Worm (Caenorhabditis elegans) whole organism, L4 larva: Measurements from ENCODE around the gene sri-30.

Experiments used
- Y48G9A.11 ChIP-seq: fragments of 200-800 bp; sonication (Bioruptor generic); IDR thresholded peaks from 2 replicates; pipeline ENCODE4 v1.3.6; 2022; ENCODE audit warnings: missing genetic modification reagents, missing genetic modification characterization, missing compliant biosample characterization
- ceh-44 ChIP-seq: fragments of 200-800 bp; sonication (Bioruptor generic); IDR thresholded peaks from 2 replicates; pipeline ENCODE4 v1.3.6; 2022; ENCODE audit warnings: missing genetic modification reagents, missing genetic modification characterization, missing compliant biosample characterization
- lin-39 ChIP-seq: fragments of 150-350 bp; optimal IDR thresholded peaks from 2 replicates; lab custom pipeline; 2014; ENCODE audit warnings: missing biosample characterization, missing genetic modification reagents, missing genetic modification characterization
- nhr-25 ChIP-seq: sonication (generic microtip); optimal IDR thresholded peaks from 2 replicates; lab custom pipeline; 2017; ENCODE audit warnings: missing genetic modification characterization, mild to moderate bottlenecking, missing compliant biosample characterization, antibody characterized with exemption, moderate library complexity, borderline replicate concordance; ENCODE audit not compliant: insufficient read depth
- unc-39 ChIP-seq: sonication (generic microtip); optimal IDR thresholded peaks from 2 replicates; lab custom pipeline; 2017; ENCODE audit warnings: missing biosample characterization, missing genetic modification characterization
- unc-62 ChIP-seq, 3 experiments: fragments of 150-350 bp in 1 of 3; sonication (generic microtip); optimal IDR thresholded peaks in 2 of 3; peaks in 1 of 3; 1 replicate in 1 of 3; 2 replicates in 2 of 3; lab custom pipeline; 2014 to 2017; ENCODE audit warnings: missing biosample characterization in 3 of 3, missing genetic modification characterization in 3 of 3, missing genetic modification reagents in 3 of 3, missing genotype in 1 of 3

ce11 chrII:3060782-3061181 lies 14.8 kb downstream of the sri-30 start, which contains the start of gene Y25C1A.6:
- TF ChIP-seq unc-62 (GFP tag; optimal IDR thresholded peaks at IDR 0.05 in 1 of 2; lab: Kevin White, UChicago) (no peak), unc-62 (tag; optimal IDR thresholded peaks at IDR 0.05; lab: Kevin White, UChicago) (no peak), ceh-44 (GFP tag; lab: Robert Waterston, UW) (no peak), unc-39 (tag; lab: Kevin White, UChicago) (no peak), nhr-25 (tag; lab: Kevin White, UChicago) (no peak), Y48G9A.11 (GFP tag; lab: Robert Waterston, UW) (no peak), lin-39 (tag; lab: Kevin White, UChicago) (no peak)
